Fruit fly (Drosophila melanogaster) whole organism, pupa: Measurements from ENCODE around the gene betaCOP.

Experiments
- CG8301 ChIP-seq: fragments of 200-800 bp; sonication (Bioruptor generic); optimal IDR thresholded peaks from 2 replicates; lab custom pipeline; 2018; ENCODE audit warnings: missing biosample characterization, mild to moderate bottlenecking, missing genetic modification characterization
- Ets98B ChIP-seq: fragments of 200-800 bp; sonication (Bioruptor generic); IDR thresholded peaks from 2 replicates; pipeline ENCODE4 v1.3.6; 2022; ENCODE audit warnings: missing biosample characterization, missing genetic modification characterization
- gl ChIP-seq: fragments of 200-800 bp; sonication (Bioruptor generic); optimal IDR thresholded peaks from 2 replicates; lab custom pipeline; 2018; ENCODE audit warnings: missing biosample characterization, mild to moderate bottlenecking, missing genetic modification characterization

DNA sequence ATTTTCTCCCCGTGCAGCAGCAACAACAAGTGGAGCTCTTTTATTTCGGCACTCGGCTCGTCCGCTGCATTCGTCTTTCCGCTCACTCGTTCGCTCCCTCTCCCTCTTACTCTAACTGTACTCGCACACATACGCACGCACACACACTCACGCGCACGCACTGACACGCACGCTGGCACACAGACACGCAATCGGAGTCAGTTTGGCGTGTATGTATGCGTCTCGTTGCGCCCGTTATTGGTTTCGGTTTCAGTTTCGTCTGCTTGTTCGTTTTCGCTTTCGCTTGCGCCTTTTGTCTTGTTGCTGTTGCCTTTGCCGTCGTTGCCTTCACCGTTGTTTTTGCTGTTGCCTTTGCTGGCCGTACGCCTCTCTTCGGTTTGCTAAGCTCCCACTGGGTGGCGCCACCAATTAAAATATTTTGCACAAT, 27.3 kb downstream of the betaCOP start:
- TF ChIP-seq CG8301 (tag; lab: Kevin White, UChicago) (no peak), Ets98B (no peak), gl (tag; lab: Kevin White, UChicago) (no peak)
